Worm (Caenorhabditis elegans) whole organism, early embryonic: ENCODE measurements around the gene Y53F4B.11.

Source experiments
- aly-1 ChIP-seq: sonication (generic microtip); optimal IDR thresholded peaks from 2 replicates; lab custom pipeline; 2016; ENCODE audit warnings: missing genetic modification characterization, missing compliant biosample characterization
- ama-1 ChIP-seq: fragments of 150-350 bp; optimal IDR thresholded peaks from 2 replicates; lab custom pipeline; 2014
- ceh-36 ChIP-seq: sonication (generic microtip); optimal IDR thresholded peaks from 2 replicates; lab custom pipeline; 2016; ENCODE audit warnings: missing genetic modification characterization, inconsistent platforms, missing compliant biosample characterization
- flt-1 ChIP-seq: fragments of 200-800 bp; sonication (Bioruptor generic); IDR thresholded peaks from 2 replicates; pipeline ENCODE4 v1.3.6; 2022; ENCODE audit warnings: missing genetic modification characterization, missing compliant biosample characterization
- hmbx-1 ChIP-seq: sonication (generic microtip); optimal IDR thresholded peaks from 2 replicates; lab custom pipeline; 2016; ENCODE audit warnings: mild to moderate bottlenecking, missing genetic modification characterization, missing compliant biosample characterization
- pes-1 ChIP-seq: fragments of 200-800 bp; sonication (Bioruptor generic); IDR thresholded peaks from 2 replicates; pipeline ENCODE4 v1.3.6; 2022; ENCODE audit warnings: missing genetic modification reagents, missing genetic modification characterization, missing compliant biosample characterization
- tbx-11 ChIP-seq: fragments of 200-800 bp; sonication (Bioruptor generic); IDR thresholded peaks from 2 replicates; pipeline ENCODE4 v1.3.6; 2022; ENCODE audit warnings: missing genetic modification characterization, missing compliant biosample characterization
- tbx-37 ChIP-seq: fragments of 200-800 bp; sonication (Bioruptor generic); conservative IDR thresholded peaks from 2 replicates; pipeline ENCODE4 v1.3.6; 2022; ENCODE audit warnings: missing genetic modification reagents, missing genetic modification characterization, missing compliant biosample characterization
- tra-4 ChIP-seq: sonication (generic microtip); optimal IDR thresholded peaks from 2 replicates; lab custom pipeline; 2017; ENCODE audit warnings: missing genetic modification characterization, missing compliant biosample characterization

DNA sequence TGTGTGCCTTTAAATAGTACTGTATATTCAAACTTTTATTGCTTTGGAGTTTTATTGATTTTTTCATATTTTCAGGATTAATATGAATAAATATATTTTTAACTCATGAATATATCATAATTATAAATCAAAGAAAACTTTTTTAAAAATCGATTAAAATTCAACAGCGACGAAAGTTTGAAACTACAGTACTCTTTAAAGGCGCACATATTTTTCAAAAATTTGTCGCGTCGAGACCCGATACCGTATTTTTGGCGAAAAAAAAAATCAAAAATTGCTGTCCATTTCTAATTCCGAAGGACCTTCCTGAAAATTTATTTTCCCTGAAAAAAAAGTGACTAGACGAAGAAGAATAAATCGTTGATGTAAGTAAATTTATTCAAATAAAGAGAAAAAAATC is 42.3 kb upstream of the Y53F4B.11 start:
- TF ChIP-seq flt-1 (GFP tag; lab: Robert Waterston, UW) (no peak), ceh-36 (tag; lab: Kevin White, UChicago) (no peak), ama-1 (lab: Kevin White, UChicago) (no peak), hmbx-1 (tag; lab: Kevin White, UChicago) (no peak), pes-1 (GFP tag; lab: Robert Waterston, UW) (no peak), tbx-11 (no peak), tra-4 (tag; lab: Kevin White, UChicago) (no peak), tbx-37 (no peak), aly-1 (tag; lab: Kevin White, UChicago) (no peak)
